Worm (Caenorhabditis elegans) whole organism, L3 larva: ENCODE results near the gene Y49F6C.2.

Experiments
- nhr-76 ChIP-seq: fragments of 150-350 bp; sonication (generic microtip); optimal IDR thresholded peaks from 5 replicates; lab custom pipeline; 2014; ENCODE audit warnings: missing biosample characterization, missing genetic modification characterization
- pha-4 ChIP-seq: fragments of 150-350 bp; optimal IDR thresholded peaks from 2 replicates; lab custom pipeline; 2014; ENCODE audit warnings: missing biosample characterization, missing genetic modification reagents, missing genetic modification characterization

DNA sequence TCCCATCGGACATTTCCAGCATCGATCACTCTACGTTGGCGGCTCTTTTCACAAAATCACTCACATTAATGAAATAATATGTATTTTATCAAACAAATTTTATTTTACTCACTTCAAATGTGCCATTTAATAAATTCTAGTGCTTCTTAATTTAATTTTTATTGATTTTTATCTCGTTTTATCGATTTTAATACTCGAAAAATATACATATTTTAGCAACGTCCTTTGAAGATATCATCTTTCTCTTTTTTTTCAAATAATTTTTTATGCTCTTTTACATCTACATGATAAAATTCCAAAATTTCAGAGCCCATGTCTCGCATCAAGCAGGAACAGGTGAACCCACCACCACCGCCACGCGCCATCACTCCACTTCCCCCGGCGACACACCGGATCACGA, 19.5 kb upstream of the Y49F6C.2 start, which contains the start of the genes lido-14 and bath-27:
- TF ChIP-seq pha-4 (tag; lab: Kevin White, UChicago) (no peak), nhr-76 (tag; lab: Kevin White, UChicago) (no peak)
